Worm (Caenorhabditis elegans): ENCODE results near the gene rad-51.

- no peak for TF ChIP-seq mec-3 (tag; optimal IDR thresholded peaks at IDR 0.05; ENCODE audit: borderline replicate concordance)
- no peak for TF ChIP-seq ceh-14 (tag; optimal IDR thresholded peaks at IDR 0.05)
- no peak for TF ChIP-seq npax-4 (tag; optimal IDR thresholded peaks at IDR 0.05)
- TF ChIP-seq hlh-15 (tag; optimal IDR thresholded peaks at IDR 0.05), result no peak
- no peak for TF ChIP-seq sox-4 (tag; optimal IDR thresholded peaks at IDR 0.05)
- TF ChIP-seq ceh-24 (tag; optimal IDR thresholded peaks at IDR 0.05), result no peak
- TF ChIP-seq unc-55 (GFP tag; optimal IDR thresholded peaks at IDR 0.05), result no peak
Measured at ce11 chrIV:10261061-10261460, 23.0 kb downstream of the rad-51 start.

Data from whole organism, late embryonic.